Worm (Caenorhabditis elegans) whole organism, L4/young adult: Measurements from ENCODE around the gene puf-7.

ENCODE experiments used
- W03F9.2 ChIP-seq: fragments of 150-350 bp; optimal IDR thresholded peaks from 2 replicates; lab custom pipeline; 2014; ENCODE audit warnings: missing biosample characterization, missing genetic modification characterization
- dao-5 ChIP-seq: sonication (generic microtip); optimal IDR thresholded peaks from 2 replicates; lab custom pipeline; 2016; ENCODE audit warnings: missing genotype, missing genetic modification characterization, moderate library complexity, missing compliant biosample characterization
- him-1 ChIP-seq: sonication (generic microtip); optimal IDR thresholded peaks from 2 replicates; lab custom pipeline; 2016; ENCODE audit warnings: missing genotype, missing genetic modification reagents, missing genetic modification characterization, missing compliant biosample characterization

- TF ChIP-seq W03F9.2 (tag; lab: Kevin White, UChicago) (no peak), dao-5 (tag; lab: Kevin White, UChicago) (no peak), him-1 (tag; lab: Kevin White, UChicago) (no peak)
Observed at ce11 chrIV:5493692-5494091, 7.2 kb downstream of the puf-7 start, which contains the start of gene B0273.1.
